Fruit fly (Drosophila melanogaster): ENCODE results near the gene ex.

Gene ex

dm6 chr2L:427338-428234 lies 3.4 kb upstream of the ex start (continued):
- no peak for TF ChIP-seq CG6765 (GFP tag; optimal IDR thresholded peaks at IDR 0.05)
- peak; percentile 18 for TF ChIP-seq CG30431 (GFP tag; optimal IDR thresholded peaks at IDR 0.05)
- TF ChIP-seq nerfin-2 (GFP tag; IDR thresholded peaks at IDR 0.05; ENCODE audit: partially characterized antibody), result no peak
- TF ChIP-seq CG9817 (tag; optimal IDR thresholded peaks at IDR 0.05), result no peak
- TF ChIP-seq p53 (GFP tag; optimal IDR thresholded peaks at IDR 0.05), result no peak
- TF ChIP-seq grn (GFP tag; optimal IDR thresholded peaks at IDR 0.05), result no peak
- TF ChIP-seq so (GFP tag; IDR thresholded peaks at IDR 0.05), result no peak

DNA sequence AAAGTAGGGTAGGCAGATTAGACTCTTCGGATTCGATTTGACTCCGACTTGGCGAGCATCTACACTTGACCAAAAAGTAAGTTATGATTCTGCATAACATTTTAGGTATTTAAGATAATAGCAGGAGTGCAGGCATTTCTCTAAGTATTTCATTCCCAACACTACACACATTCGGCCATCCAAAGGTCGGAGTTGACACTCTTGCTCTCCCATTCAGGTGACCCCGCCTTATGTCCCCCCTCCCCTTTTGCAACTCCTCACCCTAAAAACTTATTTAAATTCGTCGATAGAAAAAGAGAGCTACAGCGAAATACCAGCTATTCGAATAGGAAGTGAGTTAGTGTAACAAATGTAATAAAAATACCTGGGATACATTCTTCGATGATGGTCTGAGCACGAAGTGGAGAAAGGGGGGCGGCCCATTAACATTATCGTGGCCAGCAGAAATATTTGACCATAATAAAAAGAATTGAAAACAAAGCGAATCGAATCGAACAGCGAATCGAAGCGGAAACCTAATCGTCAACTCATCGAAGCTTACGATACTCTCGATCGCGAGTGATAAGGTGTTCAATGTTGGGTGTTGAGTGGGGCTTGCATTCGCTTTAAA lies 2.5 kb upstream of the ex start:
- TF ChIP-seq ttk (GFP tag; IDR thresholded peaks at IDR 0.05), result 0 out of 2 replicates have a peak, but pooled peaks have one; percentile 23
- no peak for TF ChIP-seq CG14050 (GFP tag; IDR thresholded peaks at IDR 0.05)
- TF ChIP-seq ato (GFP tag; IDR thresholded peaks at IDR 0.05; ENCODE audit: partially characterized antibody), result no peak
- TF ChIP-seq Scr (GFP tag; IDR thresholded peaks at IDR 0.05; ENCODE audit: partially characterized antibody), result no peak
- TF ChIP-seq Oli (tag; optimal IDR thresholded peaks at IDR 0.05), result no peak
- no peak for TF ChIP-seq CG14441 (GFP tag; IDR thresholded peaks at IDR 0.05)
- TF ChIP-seq Dip2 (GFP tag; IDR thresholded peaks at IDR 0.05), result no peak
- TF ChIP-seq CG4707 (GFP tag; optimal IDR thresholded peaks at IDR 0.05), result no peak
- no peak for TF ChIP-seq Atf6 (GFP tag; IDR thresholded peaks at IDR 0.05)
- no peak for TF ChIP-seq Asciz (GFP tag; optimal IDR thresholded peaks at IDR 0.05)
- no peak for TF ChIP-seq CG14710 (tag; optimal IDR thresholded peaks at IDR 0.05)
- TF ChIP-seq Atf-2 (GFP tag; optimal IDR thresholded peaks at IDR 0.05), result no peak
- no peak for TF ChIP-seq B-H1 (GFP tag; IDR thresholded peaks at IDR 0.05)
- no peak for TF ChIP-seq CG13123 (GFP tag; optimal IDR thresholded peaks at IDR 0.05)
- 0 out of 4 replicates have a peak, but pooled peaks have one; percentile 18 for TF ChIP-seq chinmo (GFP tag; IDR thresholded peaks at IDR 0.05; ENCODE audit: partially characterized antibody)
- no peak for TF ChIP-seq gce (GFP tag; IDR thresholded peaks at IDR 0.05)
- no peak for TF ChIP-seq CG34376 (GFP tag; optimal IDR thresholded peaks at IDR 0.05)
- TF ChIP-seq CG7928 (GFP tag; optimal IDR thresholded peaks at IDR 0.05), result no peak
- TF ChIP-seq trem (tag; optimal IDR thresholded peaks at IDR 0.05), result no peak
- TF ChIP-seq Hr78 (GFP tag; optimal IDR thresholded peaks at IDR 0.05), result peak in 1 of 2 experiments; percentile 81
- TF ChIP-seq CG3995 (GFP tag; optimal IDR thresholded peaks at IDR 0.05), result no peak
- TF ChIP-seq sd (tag; optimal IDR thresholded peaks at IDR 0.05), result peak; percentile 90
- no peak for TF ChIP-seq Pdp1 (GFP tag; optimal IDR thresholded peaks at IDR 0.05)
- no peak for TF ChIP-seq CG9215 (GFP tag; IDR thresholded peaks at IDR 0.05)
- no peak for TF ChIP-seq HLH4C (GFP tag; IDR thresholded peaks at IDR 0.05; ENCODE audit: partially characterized antibody)
- no peak for TF ChIP-seq CG17912 (GFP tag; optimal IDR thresholded peaks at IDR 0.05)
- TF ChIP-seq sisA (GFP tag; IDR thresholded peaks at IDR 0.05), result no peak
- no peak for TF ChIP-seq jumu (GFP tag; optimal IDR thresholded peaks at IDR 0.05)
- TF ChIP-seq Taf1 (GFP tag; IDR thresholded peaks at IDR 0.05), result no peak
- TF ChIP-seq CG11696 (GFP tag; IDR thresholded peaks at IDR 0.05), result no peak
- no peak for TF ChIP-seq CG10209 (GFP tag; optimal IDR thresholded peaks at IDR 0.05)
